Worm (Caenorhabditis elegans) whole organism, early embryonic: ENCODE measurements around the gene cup-5.

Source experiments
- B0310.2 ChIP-seq: sonication (generic microtip); optimal IDR thresholded peaks from 2 replicates; lab custom pipeline; 2016; ENCODE audit warnings: mild to moderate bottlenecking, missing genetic modification characterization, missing compliant biosample characterization
- F13C5.2 ChIP-seq: sonication (generic microtip); optimal IDR thresholded peaks from 2 replicates; lab custom pipeline; 2017; ENCODE audit warnings: mild to moderate bottlenecking, missing genetic modification characterization, inconsistent platforms, missing compliant biosample characterization
- aly-1 ChIP-seq: sonication (generic microtip); optimal IDR thresholded peaks from 2 replicates; lab custom pipeline; 2016; ENCODE audit warnings: missing genetic modification characterization, missing compliant biosample characterization
- ama-1 ChIP-seq: fragments of 150-350 bp; optimal IDR thresholded peaks from 2 replicates; lab custom pipeline; 2014
- ceh-13 ChIP-seq: fragments of 200-800 bp; sonication (Bioruptor generic); optimal IDR thresholded peaks from 2 replicates; lab custom pipeline; 2018; ENCODE audit warnings: mild to moderate bottlenecking, missing genetic modification characterization, missing compliant biosample characterization
- ceh-36 ChIP-seq: sonication (generic microtip); optimal IDR thresholded peaks from 2 replicates; lab custom pipeline; 2016; ENCODE audit warnings: missing genetic modification characterization, inconsistent platforms, missing compliant biosample characterization
- ets-7 ChIP-seq: sonication (generic microtip); optimal IDR thresholded peaks from 2 replicates; lab custom pipeline; 2016; ENCODE audit warnings: missing genotype, missing genetic modification characterization, missing compliant biosample characterization
- flt-1 ChIP-seq: fragments of 200-800 bp; sonication (Bioruptor generic); IDR thresholded peaks from 2 replicates; pipeline ENCODE4 v1.3.6; 2022; ENCODE audit warnings: missing genetic modification characterization, missing compliant biosample characterization
- hmbx-1 ChIP-seq: sonication (generic microtip); optimal IDR thresholded peaks from 2 replicates; lab custom pipeline; 2016; ENCODE audit warnings: mild to moderate bottlenecking, missing genetic modification characterization, missing compliant biosample characterization
- hmg-4 ChIP-seq: fragments of 200-800 bp; sonication (Bioruptor generic); optimal IDR thresholded peaks from 2 replicates; lab custom pipeline; 2018; ENCODE audit warnings: mild to moderate bottlenecking, missing genetic modification characterization, missing compliant biosample characterization
- hnd-1 ChIP-seq: sonication (generic microtip); optimal IDR thresholded peaks from 2 replicates; lab custom pipeline; 2016; ENCODE audit warnings: missing genetic modification characterization, missing compliant biosample characterization
- pes-1 ChIP-seq: fragments of 200-800 bp; sonication (Bioruptor generic); IDR thresholded peaks from 2 replicates; pipeline ENCODE4 v1.3.6; 2022; ENCODE audit warnings: missing genetic modification reagents, missing genetic modification characterization, missing compliant biosample characterization
- scrt-1 ChIP-seq: fragments of 200-800 bp; sonication (Bioruptor generic); IDR thresholded peaks from 2 replicates; pipeline ENCODE4 v1.3.6; 2022; ENCODE audit warnings: missing genetic modification characterization, missing compliant biosample characterization
- sea-1 ChIP-seq: fragments of 200-800 bp; sonication (Bioruptor generic); conservative IDR thresholded peaks from 2 replicates; pipeline ENCODE4 v1.3.6; 2022; ENCODE audit warnings: missing genetic modification characterization, missing compliant biosample characterization
- tbx-11 ChIP-seq: fragments of 200-800 bp; sonication (Bioruptor generic); IDR thresholded peaks from 2 replicates; pipeline ENCODE4 v1.3.6; 2022; ENCODE audit warnings: missing genetic modification characterization, missing compliant biosample characterization
- tbx-37 ChIP-seq: fragments of 200-800 bp; sonication (Bioruptor generic); conservative IDR thresholded peaks from 2 replicates; pipeline ENCODE4 v1.3.6; 2022; ENCODE audit warnings: missing genetic modification reagents, missing genetic modification characterization, missing compliant biosample characterization
- tra-4 ChIP-seq: sonication (generic microtip); optimal IDR thresholded peaks from 2 replicates; lab custom pipeline; 2017; ENCODE audit warnings: missing genetic modification characterization, missing compliant biosample characterization

cup-5 gene

DNA sequence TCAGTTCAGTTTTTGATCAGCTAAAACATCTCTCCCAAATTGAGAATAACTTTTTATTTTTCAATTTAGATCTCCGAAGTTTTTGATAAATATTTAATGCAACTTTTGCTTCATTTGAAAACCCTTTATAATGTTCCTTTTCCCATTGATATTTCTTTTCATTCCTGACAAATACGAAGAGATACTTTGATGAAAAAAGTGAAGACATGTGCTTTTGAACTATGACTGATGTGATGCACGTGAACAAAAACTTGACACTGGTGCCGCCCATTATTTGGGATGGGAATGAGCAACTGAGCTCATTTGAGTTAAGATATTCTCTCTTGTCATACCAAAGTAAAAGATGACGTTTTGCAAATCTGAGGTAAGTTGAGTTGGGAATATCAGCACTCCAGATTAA, 32.2 kb downstream of the cup-5 start, which contains the start of gene T04A6.1:
TSS of gene T04A6.1 (plus strand) at position 301 of the 400 bp plus-strand sequence.
- TF ChIP-seq ets-7 (no peak), ceh-13 (GFP tag; lab: Kevin White, UChicago) (no peak), hnd-1 (tag; lab: Kevin White, UChicago) (no peak), flt-1 (no peak), hmbx-1 (tag; lab: Kevin White, UChicago) (no peak), scrt-1 (GFP tag; lab: Robert Waterston, UW) (no peak), ceh-36 (tag; lab: Kevin White, UChicago) (no peak), aly-1 (tag; lab: Kevin White, UChicago) (no peak)

ce11 chrIII:7618294-7618693, 34.3 kb downstream of the cup-5 start:
- TF ChIP-seq aly-1 (tag; lab: Kevin White, UChicago) (no peak), sea-1 (GFP tag; lab: Robert Waterston, UW) (no peak), ceh-13 (GFP tag; lab: Kevin White, UChicago) (no peak), scrt-1 (GFP tag; lab: Robert Waterston, UW) (no peak)

DNA sequence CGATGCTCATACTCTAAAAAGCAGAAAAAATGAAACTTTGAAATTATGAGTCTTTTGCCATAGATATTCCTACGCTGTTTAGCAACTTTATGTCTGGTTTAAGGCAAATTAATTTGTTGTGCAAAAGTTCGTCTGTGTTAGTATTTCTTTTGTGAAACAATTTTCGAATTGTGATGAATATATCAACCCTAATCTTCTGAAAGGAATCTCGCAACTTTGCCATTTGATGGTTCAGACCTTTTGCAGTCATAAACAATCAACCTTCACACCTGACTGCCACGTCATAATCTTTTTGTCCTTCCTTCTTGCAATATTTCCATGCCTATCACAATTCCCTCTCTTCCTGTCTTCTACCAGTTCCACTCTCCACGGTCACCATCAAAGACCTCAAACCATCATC, 35.9 kb downstream of the cup-5 start:
- TF ChIP-seq tbx-37, result no peak
- no peak for TF ChIP-seq ceh-13 (GFP tag; lab: Kevin White, UChicago)
- TF ChIP-seq tra-4 (tag; lab: Kevin White, UChicago), result no peak
- TF ChIP-seq ets-7, result no peak
- no peak for TF ChIP-seq tbx-11 (GFP tag; lab: Robert Waterston, UW)

ce11 chrIII:7621355-7621754, 37.4 kb downstream of the cup-5 start:
- TF ChIP-seq F13C5.2 (tag; lab: Kevin White, UChicago) (no peak), ama-1 (lab: Kevin White, UChicago) (no peak), aly-1 (tag; lab: Kevin White, UChicago) (no peak), flt-1 (no peak)

DNA sequence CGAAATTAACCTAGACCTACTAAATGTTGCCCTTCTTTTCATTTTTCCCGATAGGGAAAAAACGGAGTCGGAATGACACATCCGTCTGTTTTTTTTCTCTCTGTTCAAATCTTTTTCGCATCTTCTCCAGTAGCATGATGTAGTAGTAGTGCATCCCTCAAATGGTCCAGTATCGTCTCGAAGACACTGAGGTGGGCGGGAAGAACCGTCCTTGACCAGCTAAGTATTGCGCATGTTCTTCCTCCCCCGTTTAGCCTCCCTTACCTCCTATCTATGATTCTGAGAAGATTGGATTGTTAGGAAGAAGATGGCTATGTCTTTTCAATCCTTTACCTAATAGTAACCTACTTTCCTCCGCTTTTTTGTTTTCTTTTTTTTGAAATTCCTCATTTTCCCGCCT, 38.9 kb downstream of the cup-5 start:
- TF ChIP-seq scrt-1 (GFP tag; lab: Robert Waterston, UW), result no peak
- TF ChIP-seq ets-7, result no peak
- TF ChIP-seq hnd-1 (tag; lab: Kevin White, UChicago), result no peak
- TF ChIP-seq flt-1, result no peak
- no peak for TF ChIP-seq ceh-36 (tag; lab: Kevin White, UChicago)
- TF ChIP-seq tra-4 (tag; lab: Kevin White, UChicago), result no peak
- no peak for TF ChIP-seq tbx-37
- TF ChIP-seq aly-1 (tag; lab: Kevin White, UChicago), result no peak
- TF ChIP-seq pes-1 (GFP tag; lab: Robert Waterston, UW), result no peak
- no peak for TF ChIP-seq sea-1 (GFP tag; lab: Robert Waterston, UW)
- TF ChIP-seq tbx-11 (GFP tag; lab: Robert Waterston, UW), result no peak
- TF ChIP-seq F13C5.2 (tag; lab: Kevin White, UChicago), result no peak
- TF ChIP-seq B0310.2 (tag; lab: Kevin White, UChicago), result no peak
- no peak for TF ChIP-seq hmg-4 (GFP tag; lab: Kevin White, UChicago)
- TF ChIP-seq hmbx-1 (tag; lab: Kevin White, UChicago), result no peak
- TF ChIP-seq ceh-13 (GFP tag; lab: Kevin White, UChicago), result no peak
- TF ChIP-seq ama-1 (lab: Kevin White, UChicago), result no peak

ce11 chrIII:7625086-7625485, 41.1 kb downstream of the cup-5 start, which contains the start of gene fbn-1:
Gene fbn-1, plus strand, starts transcription at chrIII:7625386.
- TF ChIP-seq hnd-1 (tag; lab: Kevin White, UChicago) (no peak), F13C5.2 (tag; lab: Kevin White, UChicago) (no peak), ets-7 (no peak), ceh-13 (GFP tag; lab: Kevin White, UChicago) (no peak), flt-1 (no peak), ceh-36 (tag; lab: Kevin White, UChicago) (no peak)
